Worm (Caenorhabditis elegans) whole organism, L1 larva: ENCODE data around the gene T22B2.2.

Experiments used
- aha-1 ChIP-seq: fragments of 150-350 bp; optimal IDR thresholded peaks from 2 replicates; lab custom pipeline; 2014; ENCODE audit warnings: missing biosample characterization, missing genetic modification characterization
- alr-1 ChIP-seq: fragments of 200-800 bp; sonication (Bioruptor generic); optimal IDR thresholded peaks from 2 replicates; lab custom pipeline; 2018; ENCODE audit warnings: borderline replicate concordance, mild to moderate bottlenecking, missing genetic modification characterization, missing compliant biosample characterization
- blmp-1 ChIP-seq: fragments of 150-350 bp; optimal IDR thresholded peaks from 2 replicates; lab custom pipeline; 2014; ENCODE audit warnings: missing biosample characterization, missing genetic modification characterization
- ceh-63 ChIP-seq: fragments of 200-800 bp; sonication (Bioruptor generic); optimal IDR thresholded peaks from 2 replicates; lab custom pipeline; 2018; ENCODE audit warnings: mild to moderate bottlenecking, missing genetic modification characterization, missing compliant biosample characterization
- ces-1 ChIP-seq: fragments of 150-350 bp; optimal IDR thresholded peaks from 2 replicates; lab custom pipeline; 2014; ENCODE audit warnings: missing biosample characterization, missing genetic modification reagents, missing genetic modification characterization
- fkh-4 ChIP-seq: sonication (generic microtip); optimal IDR thresholded peaks from 2 replicates; lab custom pipeline; 2016; ENCODE audit warnings: missing compliant biosample characterization, missing genetic modification characterization, borderline replicate concordance
- hlh-17 ChIP-seq: fragments of 200-800 bp; sonication (Bioruptor generic); optimal IDR thresholded peaks from 2 replicates; lab custom pipeline; 2018; ENCODE audit warnings: missing genetic modification characterization, mild to moderate bottlenecking, missing compliant biosample characterization, moderate library complexity, borderline replicate concordance
- mdl-1 ChIP-seq, 2 experiments: fragments of 150-350 bp; optimal IDR thresholded peaks; 2 replicates each; lab custom pipeline; 2014 to 2017; ENCODE audit warnings: missing biosample characterization in 2 of 2, missing genetic modification characterization in 2 of 2, inconsistent platforms in 1 of 2
- nhr-28 ChIP-seq: fragments of 150-350 bp; optimal IDR thresholded peaks from 2 replicates; lab custom pipeline; 2014; ENCODE audit warnings: missing biosample characterization, missing genetic modification characterization
- nhr-77 ChIP-seq: fragments of 150-350 bp; optimal IDR thresholded peaks from 2 replicates; lab custom pipeline; 2014; ENCODE audit warnings: missing biosample characterization, missing genetic modification characterization
- tbx-2 ChIP-seq: sonication (generic microtip); optimal IDR thresholded peaks from 2 replicates; lab custom pipeline; 2016; ENCODE audit warnings: missing genetic modification characterization, missing compliant biosample characterization
- zip-4 ChIP-seq: fragments of 200-800 bp; sonication (Bioruptor generic); optimal IDR thresholded peaks from 2 replicates; lab custom pipeline; 2018; ENCODE audit warnings: mild to moderate bottlenecking, missing genetic modification characterization, moderate library complexity, missing compliant biosample characterization
- ztf-11 ChIP-seq, 2 experiments: sonication (generic microtip); optimal IDR thresholded peaks; 2 replicates each; lab custom pipeline; 2016 to 2017; ENCODE audit warnings: missing genetic modification characterization in 2 of 2, missing biosample characterization in 1 of 2, missing compliant biosample characterization in 1 of 2
- ztf-4 ChIP-seq: fragments of 150-350 bp; optimal IDR thresholded peaks from 2 replicates; lab custom pipeline; 2014; ENCODE audit warnings: missing biosample characterization, missing genetic modification characterization

DNA sequence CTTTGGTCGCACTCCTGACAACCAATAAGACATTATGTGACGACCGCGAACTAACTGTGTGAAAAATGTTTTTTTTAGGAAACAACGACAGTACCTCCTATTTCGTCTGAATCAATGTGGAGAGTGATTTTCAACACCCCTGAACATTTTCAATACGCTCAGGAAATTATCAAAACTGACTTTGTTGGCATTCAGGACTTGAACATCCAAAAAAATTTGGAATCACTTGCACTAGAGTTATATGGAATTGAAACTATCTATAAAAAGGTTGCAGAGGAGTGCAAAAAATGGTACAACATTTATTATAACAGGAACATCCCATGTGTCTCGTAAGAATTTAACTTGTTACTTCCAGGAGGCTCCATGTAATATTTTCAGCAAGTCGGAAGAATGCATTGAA, 2.0 kb upstream of the T22B2.2 start:
- TF ChIP-seq alr-1 (tag; lab: Kevin White, UChicago) (no peak), nhr-28 (tag; lab: Kevin White, UChicago) (no peak), mdl-1 (tag; optimal IDR thresholded peaks at IDR 0.05; lab: Kevin White, UChicago) (no peak), ztf-11 (tag; optimal IDR thresholded peaks at IDR 0.05; lab: Kevin White, UChicago) (no peak), ces-1 (GFP tag; lab: Kevin White, UChicago) (no peak), ztf-4 (tag; lab: Kevin White, UChicago) (no peak), nhr-77 (tag; lab: Kevin White, UChicago) (no peak), hlh-17 (GFP tag; lab: Kevin White, UChicago) (no peak), ceh-63 (GFP tag; lab: Kevin White, UChicago) (no peak), fkh-4 (tag; lab: Kevin White, UChicago) (no peak), zip-4 (no peak), blmp-1 (tag; lab: Kevin White, UChicago) (no peak), aha-1 (no peak), tbx-2 (tag; lab: Kevin White, UChicago) (no peak)
